Worm (Caenorhabditis elegans) whole organism, L3 larva: Measurements from ENCODE around the gene F28H7.8.
A peak's percentile ranks its signal among the peaks of the same experiment; 100 is the strongest.

Experiments
- R02D3.7 ChIP-seq: fragments of 150-350 bp; optimal IDR thresholded peaks from 2 replicates; lab custom pipeline; 2014; ENCODE audit warnings: missing biosample characterization, missing genetic modification characterization
- aly-2 ChIP-seq: fragments of 150-350 bp; optimal IDR thresholded peaks from 2 replicates; lab custom pipeline; 2014; ENCODE audit warnings: missing biosample characterization, missing genetic modification characterization
- ceh-16 ChIP-seq: sonication (generic microtip); optimal IDR thresholded peaks from 2 replicates; lab custom pipeline; 2017; ENCODE audit warnings: missing biosample characterization, missing genetic modification characterization
- ceh-28 ChIP-seq: fragments of 150-350 bp; optimal IDR thresholded peaks from 2 replicates; lab custom pipeline; 2014; ENCODE audit warnings: missing biosample characterization, missing genetic modification reagents, missing genetic modification characterization
- ceh-82 ChIP-seq: fragments of 150-350 bp; optimal IDR thresholded peaks from 2 replicates; lab custom pipeline; 2014; ENCODE audit warnings: missing biosample characterization, missing genetic modification characterization
- ceh-9 ChIP-seq: sonication (generic microtip); optimal IDR thresholded peaks from 2 replicates; lab custom pipeline; 2018; ENCODE audit warnings: missing biosample characterization, missing genetic modification characterization
- daf-12 ChIP-seq: fragments of 150-350 bp; optimal IDR thresholded peaks from 2 replicates; lab custom pipeline; 2014; ENCODE audit warnings: missing biosample characterization, missing genetic modification reagents, missing genetic modification characterization
- elt-1 ChIP-seq: fragments of 150-350 bp; optimal IDR thresholded peaks from 2 replicates; lab custom pipeline; 2014; ENCODE audit warnings: missing biosample characterization, missing genetic modification characterization
- elt-2 ChIP-seq: sonication (generic microtip); optimal IDR thresholded peaks from 2 replicates; lab custom pipeline; 2016; ENCODE audit warnings: missing genetic modification reagents, mild to moderate bottlenecking, missing genetic modification characterization, missing compliant biosample characterization
- fos-1 ChIP-seq: fragments of 150-350 bp; optimal IDR thresholded peaks from 2 replicates; lab custom pipeline; 2014; ENCODE audit warnings: missing biosample characterization, missing genetic modification characterization
- lin-15B ChIP-seq: fragments of 150-350 bp; optimal IDR thresholded peaks from 2 replicates; lab custom pipeline; 2014; ENCODE audit warnings: missing biosample characterization, missing genetic modification characterization
- lsy-12 ChIP-seq: sonication (generic microtip); optimal IDR thresholded peaks from 2 replicates; lab custom pipeline; 2016; ENCODE audit warnings: mild to moderate bottlenecking, missing genetic modification characterization, missing compliant biosample characterization
- mdl-1 ChIP-seq: fragments of 150-350 bp; optimal IDR thresholded peaks from 2 replicates; lab custom pipeline; 2014; ENCODE audit warnings: missing biosample characterization, missing genetic modification characterization
- nfya-1 ChIP-seq: sonication (generic microtip); optimal IDR thresholded peaks from 2 replicates; lab custom pipeline; 2017; ENCODE audit warnings: missing genetic modification characterization, mild to moderate bottlenecking, missing compliant biosample characterization, antibody characterized with exemption, moderate library complexity; ENCODE audit not compliant: insufficient read depth
- nhr-11 ChIP-seq: fragments of 150-350 bp; optimal IDR thresholded peaks from 2 replicates; lab custom pipeline; 2014; ENCODE audit warnings: missing biosample characterization, missing genetic modification characterization
- nhr-12 ChIP-seq: fragments of 150-350 bp; optimal IDR thresholded peaks from 2 replicates; lab custom pipeline; 2014; ENCODE audit warnings: missing biosample characterization, missing genetic modification characterization
- nhr-23 ChIP-seq: fragments of 150-350 bp; optimal IDR thresholded peaks from 2 replicates; lab custom pipeline; 2014; ENCODE audit warnings: missing biosample characterization, missing genetic modification reagents, missing genetic modification characterization
- nhr-237 ChIP-seq: fragments of 150-350 bp; optimal IDR thresholded peaks from 2 replicates; lab custom pipeline; 2014; ENCODE audit warnings: missing biosample characterization, missing genetic modification characterization
- nhr-25 ChIP-seq: sonication (generic microtip); optimal IDR thresholded peaks from 2 replicates; lab custom pipeline; 2017; ENCODE audit warnings: missing biosample characterization, missing genetic modification characterization
- nhr-43 ChIP-seq: sonication (generic microtip); optimal IDR thresholded peaks from 2 replicates; lab custom pipeline; 2016; ENCODE audit warnings: mild to moderate bottlenecking, missing genetic modification characterization, missing compliant biosample characterization; ENCODE audit not compliant: poor library complexity, severe bottlenecking
- nhr-67 ChIP-seq: fragments of 150-350 bp; optimal IDR thresholded peaks from 2 replicates; lab custom pipeline; 2014; ENCODE audit warnings: missing biosample characterization, missing genetic modification characterization
- nhr-76 ChIP-seq: fragments of 150-350 bp; sonication (generic microtip); optimal IDR thresholded peaks from 5 replicates; lab custom pipeline; 2014; ENCODE audit warnings: missing biosample characterization, missing genetic modification characterization
- pha-4 ChIP-seq: fragments of 150-350 bp; optimal IDR thresholded peaks from 2 replicates; lab custom pipeline; 2014; ENCODE audit warnings: missing biosample characterization, missing genetic modification reagents, missing genetic modification characterization
- pqm-1 ChIP-seq: fragments of 150-350 bp; optimal IDR thresholded peaks from 2 replicates; lab custom pipeline; 2017; ENCODE audit warnings: missing biosample characterization, missing genetic modification characterization, inconsistent platforms
- skn-1 ChIP-seq: fragments of 150-350 bp; optimal IDR thresholded peaks from 2 replicates; lab custom pipeline; 2014; ENCODE audit warnings: missing biosample characterization, missing genetic modification characterization
- snpc-4 ChIP-seq: fragments of 150-350 bp; optimal IDR thresholded peaks from 2 replicates; lab custom pipeline; 2014; ENCODE audit warnings: missing biosample characterization, missing genetic modification characterization
- tbx-2 ChIP-seq: sonication (generic microtip); optimal IDR thresholded peaks from 2 replicates; lab custom pipeline; 2016; ENCODE audit warnings: mild to moderate bottlenecking, missing genetic modification characterization, missing compliant biosample characterization
- unc-39 ChIP-seq: sonication (generic microtip); optimal IDR thresholded peaks from 4 replicates; lab custom pipeline; 2017; ENCODE audit warnings: missing biosample characterization, missing genetic modification characterization
- unc-62 ChIP-seq: fragments of 150-350 bp; sonication (generic microtip); optimal IDR thresholded peaks from 4 replicates; lab custom pipeline; 2014; ENCODE audit warnings: missing biosample characterization, missing genetic modification reagents, missing genetic modification characterization
- zag-1 ChIP-seq: fragments of 150-350 bp; optimal IDR thresholded peaks from 2 replicates; lab custom pipeline; 2014; ENCODE audit warnings: missing biosample characterization, missing genetic modification characterization
- ztf-11 ChIP-seq: fragments of 150-350 bp; optimal IDR thresholded peaks from 2 replicates; lab custom pipeline; 2014; ENCODE audit warnings: missing biosample characterization, missing genetic modification characterization
- ztf-4 ChIP-seq: fragments of 150-350 bp; optimal IDR thresholded peaks from 2 replicates; lab custom pipeline; 2014; ENCODE audit warnings: missing biosample characterization, missing genetic modification characterization

The F28H7.8 gene

DNA sequence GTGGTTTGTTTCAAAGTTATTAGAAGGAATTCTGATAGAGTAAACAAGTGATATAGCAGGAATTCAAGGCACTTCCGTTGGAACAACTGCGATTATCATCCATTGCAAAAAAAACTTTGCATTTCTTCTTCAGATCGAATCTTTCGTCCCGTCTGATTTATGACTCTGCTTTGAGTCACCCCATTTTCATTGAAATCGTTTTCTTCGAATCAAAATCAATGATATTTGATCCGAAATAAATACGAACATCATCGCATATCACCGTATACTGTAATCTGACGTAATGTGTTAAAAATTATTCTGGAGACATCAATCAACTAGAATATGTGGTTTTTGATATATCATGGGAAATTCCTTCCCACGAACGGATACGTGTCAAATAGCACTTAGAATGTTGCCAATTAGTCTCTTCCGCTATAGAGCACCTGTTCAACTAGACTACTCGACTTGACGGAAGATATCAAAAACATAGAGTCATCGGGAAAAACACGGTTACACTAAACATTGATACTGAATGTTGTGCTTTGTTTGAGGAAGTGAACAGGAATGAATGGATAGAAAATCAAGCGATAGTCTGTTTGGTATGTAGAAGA is 27.8 kb upstream of the F28H7.8 start:
- TF ChIP-seq nhr-11 (peak; percentile 7), ztf-11 (no peak), ceh-9 (tag; lab: Kevin White, UChicago) (no peak), unc-62 (GFP tag; lab: Kevin White, UChicago) (peak; percentile 1), nhr-237 (no peak), daf-12 (tag; lab: Kevin White, UChicago) (no peak)
- TF ChIP-seq, all 47 proteins: peak for 2

- TF ChIP-seq R02D3.7 (tag; lab: Kevin White, UChicago) (no peak), pha-4 (no peak), lsy-12 (no peak), elt-2 (tag; lab: Kevin White, UChicago) (peak; percentile 80), nhr-11 (no peak)
Measured at ce11 chrV:10731989-10732472, 26.7 kb upstream of the F28H7.8 start, which contains the start of gene T28B11.1. Gene T28B11.1, minus strand, starts transcription at chrV:10732422.

DNA sequence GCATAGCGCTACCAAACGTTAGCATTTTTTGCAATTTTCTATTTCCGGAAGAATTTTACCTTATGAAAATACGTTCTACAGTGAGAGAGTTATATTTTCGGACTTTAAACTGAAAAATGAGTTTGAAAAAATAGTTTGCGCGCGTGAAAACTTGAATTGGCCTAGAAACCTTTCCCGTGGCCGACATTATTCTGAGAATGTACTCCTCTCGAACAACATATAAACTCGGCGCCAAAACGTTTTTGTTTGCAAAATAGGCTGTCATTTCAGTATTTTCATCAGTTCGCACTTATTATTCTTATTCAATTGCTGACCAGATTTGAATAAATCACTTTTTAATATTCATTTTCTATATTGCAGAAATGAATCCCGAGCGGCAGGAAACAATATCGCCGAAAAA is 22.0 kb upstream of the F28H7.8 start, which contains the start of the genes mre-11 and wdr-5.3:
Gene mre-11, minus strand, starts transcription at position 113 of the 400 bp plus-strand sequence.
Gene wdr-5.3, plus strand, starts transcription at position 361 of the 400 bp plus-strand sequence.
- no peak for TF ChIP-seq mdl-1
- TF ChIP-seq nfya-1 (tag; lab: Kevin White, UChicago): peak; percentile 66
- TF ChIP-seq snpc-4: peak; percentile 85
- TF ChIP-seq unc-39 (tag; lab: Kevin White, UChicago): no peak
- TF ChIP-seq elt-2 (tag; lab: Kevin White, UChicago): peak; percentile 36
- TF ChIP-seq nhr-25: peak; percentile 24
- peak; percentile 58 for TF ChIP-seq nhr-43 (tag; lab: Kevin White, UChicago)
- peak; percentile 76 for TF ChIP-seq lin-15B (tag; lab: Kevin White, UChicago)
- peak; percentile 62 for TF ChIP-seq nhr-23 (tag; lab: Kevin White, UChicago)
- peak; percentile 12 for TF ChIP-seq skn-1 (tag; lab: Kevin White, UChicago)
- TF ChIP-seq, all 47 proteins: peak for 8

DNA sequence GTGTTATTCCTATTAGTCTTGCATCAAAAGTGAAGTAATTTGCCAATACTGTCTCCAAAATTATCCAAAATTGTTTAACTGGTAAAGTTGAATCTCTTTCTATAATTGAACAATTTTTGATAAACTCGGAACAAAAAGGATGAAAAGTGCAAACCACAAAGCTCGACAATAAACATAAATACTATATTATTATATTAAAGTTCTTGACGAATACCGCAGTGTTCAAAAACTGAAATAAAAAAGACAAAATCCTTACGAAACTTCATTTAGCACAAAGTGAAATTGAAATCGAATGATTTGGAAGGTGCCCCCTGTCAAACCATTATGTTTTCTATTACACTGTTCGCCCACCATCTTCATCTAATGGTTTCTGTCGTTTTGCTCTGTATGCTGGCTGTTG is 17.4 kb upstream of the F28H7.8 start, which contains the start of gene ZC302.3:
Gene ZC302.3, minus strand, starts transcription at position 101 of the 400 bp plus-strand sequence.
- TF ChIP-seq nhr-11: no peak
- no peak for TF ChIP-seq skn-1 (tag; lab: Kevin White, UChicago)
- TF ChIP-seq ceh-16: no peak
- TF ChIP-seq snpc-4: no peak
- TF ChIP-seq nhr-12 (tag; lab: Kevin White, UChicago): no peak
- no peak for TF ChIP-seq ztf-4 (tag; lab: Kevin White, UChicago)
- no peak for TF ChIP-seq ceh-28 (tag; lab: Kevin White, UChicago)
- no peak for TF ChIP-seq tbx-2 (tag; lab: Kevin White, UChicago)
- no peak for TF ChIP-seq mdl-1
- no peak for TF ChIP-seq elt-2 (tag; lab: Kevin White, UChicago)
- no peak for TF ChIP-seq pqm-1 (tag; lab: Kevin White, UChicago)
- no peak for TF ChIP-seq R02D3.7 (tag; lab: Kevin White, UChicago)
- TF ChIP-seq nhr-76 (tag; lab: Kevin White, UChicago): no peak
- no peak for TF ChIP-seq nhr-67 (tag; lab: Kevin White, UChicago)
- no peak for TF ChIP-seq daf-12 (tag; lab: Kevin White, UChicago)
- TF ChIP-seq unc-62 (GFP tag; lab: Kevin White, UChicago): no peak
- TF ChIP-seq ceh-82 (tag; lab: Kevin White, UChicago): no peak
- TF ChIP-seq nfya-1 (tag; lab: Kevin White, UChicago): no peak
- no peak for TF ChIP-seq elt-1 (tag; lab: Kevin White, UChicago)

- no peak for TF ChIP-seq ztf-11
- no peak for TF ChIP-seq R02D3.7 (tag; lab: Kevin White, UChicago)
- no peak for TF ChIP-seq tbx-2 (tag; lab: Kevin White, UChicago)
- no peak for TF ChIP-seq ceh-16
- TF ChIP-seq nhr-237: no peak
- TF ChIP-seq zag-1: no peak
- TF ChIP-seq, all 47 proteins: peak for 0
Measured at ce11 chrV:10743649-10744048, 15.1 kb upstream of the F28H7.8 start, which contains the start of gene srj-22. Gene srj-22, minus strand, starts transcription at chrV:10743749.

DNA sequence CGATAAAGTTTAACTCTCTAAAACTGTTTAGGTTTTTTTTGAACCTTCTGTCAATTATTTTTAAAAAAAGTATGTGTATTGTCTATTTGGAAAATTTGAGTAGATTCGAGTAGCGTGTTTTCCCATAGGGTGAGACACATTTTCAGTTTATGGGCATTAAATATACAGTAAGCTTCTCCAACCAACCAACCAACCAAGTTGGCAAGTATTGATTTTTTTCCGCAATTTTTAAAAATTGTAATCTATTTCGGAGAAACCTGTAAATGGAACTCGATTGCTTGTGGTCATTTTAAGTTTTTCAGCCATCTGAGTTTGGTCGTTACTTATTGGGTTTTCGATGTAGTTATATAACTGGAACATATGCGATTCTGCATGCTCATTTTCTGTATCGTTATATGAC is 13.7 kb upstream of the F28H7.8 start, which contains the start of gene srj-21:
Gene srj-21, plus strand, starts transcription at position 301 of the 400 bp plus-strand sequence.
- TF ChIP-seq ztf-4 (tag; lab: Kevin White, UChicago) (no peak), tbx-2 (tag; lab: Kevin White, UChicago) (no peak), nhr-43 (tag; lab: Kevin White, UChicago) (no peak), aly-2 (no peak), fos-1 (tag; lab: Kevin White, UChicago) (no peak), pha-4 (no peak)
- TF ChIP-seq, all 47 proteins: peak for 0
